Worm (Caenorhabditis elegans) whole organism, late embryonic: Measurements from ENCODE around the gene grl-10.

Source experiments
- C08G9.2 ChIP-seq: sonication (generic microtip); optimal IDR thresholded peaks from 2 replicates; lab custom pipeline; 2016; ENCODE audit warnings: mild to moderate bottlenecking, missing genetic modification characterization, moderate library complexity, missing compliant biosample characterization
- C38D4.7 ChIP-seq: fragments of 200-800 bp; sonication (Bioruptor generic); optimal IDR thresholded peaks from 2 replicates; lab custom pipeline; 2018; ENCODE audit warnings: mild to moderate bottlenecking, missing genetic modification characterization, moderate library complexity, missing compliant biosample characterization
- F13H6.1 ChIP-seq: sonication (generic microtip); optimal IDR thresholded peaks from 2 replicates; lab custom pipeline; 2016; ENCODE audit warnings: missing genetic modification characterization, missing compliant biosample characterization
- K09A11.1 ChIP-seq: sonication (generic microtip); optimal IDR thresholded peaks from 2 replicates; lab custom pipeline; 2017; ENCODE audit warnings: antibody characterized with exemption, mild to moderate bottlenecking, missing genetic modification characterization, missing compliant biosample characterization; ENCODE audit not compliant: insufficient read depth
- ceh-14 ChIP-seq: sonication (generic microtip); optimal IDR thresholded peaks from 2 replicates; lab custom pipeline; 2016; ENCODE audit warnings: missing genotype, missing genetic modification characterization, missing compliant biosample characterization
- ceh-18 ChIP-seq: sonication (generic microtip); optimal IDR thresholded peaks from 2 replicates; lab custom pipeline; 2016; ENCODE audit warnings: missing genetic modification characterization, missing compliant biosample characterization
- ceh-19 ChIP-seq: fragments of 200-800 bp; sonication (Bioruptor generic); optimal IDR thresholded peaks from 2 replicates; lab custom pipeline; 2018; ENCODE audit warnings: mild to moderate bottlenecking, missing genetic modification characterization, missing compliant biosample characterization
- ceh-2 ChIP-seq: sonication (generic microtip); optimal IDR thresholded peaks from 2 replicates; lab custom pipeline; 2016; ENCODE audit warnings: missing genotype, missing genetic modification characterization, missing compliant biosample characterization
- ceh-30 ChIP-seq: fragments of 150-350 bp; optimal IDR thresholded peaks from 2 replicates; lab custom pipeline; 2014; ENCODE audit warnings: missing biosample characterization, missing genetic modification characterization
- ceh-31 ChIP-seq: sonication (generic microtip); optimal IDR thresholded peaks from 2 replicates; lab custom pipeline; 2016; ENCODE audit warnings: missing genetic modification characterization, missing compliant biosample characterization
- ceh-34 ChIP-seq: sonication (generic microtip); optimal IDR thresholded peaks from 2 replicates; lab custom pipeline; 2016; ENCODE audit warnings: mild to moderate bottlenecking, missing genetic modification characterization, missing compliant biosample characterization
- ceh-48 ChIP-seq: sonication (generic microtip); optimal IDR thresholded peaks from 2 replicates; lab custom pipeline; 2016; ENCODE audit warnings: missing genetic modification characterization, inconsistent platforms, missing compliant biosample characterization
- che-1 ChIP-seq: sonication (generic microtip); optimal IDR thresholded peaks from 2 replicates; lab custom pipeline; 2016; ENCODE audit warnings: mild to moderate bottlenecking, missing genetic modification characterization, missing compliant biosample characterization
- dmd-4 ChIP-seq: sonication (generic microtip); optimal IDR thresholded peaks from 2 replicates; lab custom pipeline; 2016; ENCODE audit warnings: borderline replicate concordance, missing genetic modification characterization, missing compliant biosample characterization
- elt-2 ChIP-seq: sonication (generic microtip); optimal IDR thresholded peaks from 2 replicates; lab custom pipeline; 2016; ENCODE audit warnings: missing genetic modification reagents, missing genetic modification characterization, missing compliant biosample characterization
- elt-4 ChIP-seq: sonication (generic microtip); optimal IDR thresholded peaks from 2 replicates; lab custom pipeline; 2016; ENCODE audit warnings: missing genetic modification characterization, missing compliant biosample characterization
- eyg-1 ChIP-seq: sonication (generic microtip); optimal IDR thresholded peaks from 2 replicates; lab custom pipeline; 2016; ENCODE audit warnings: missing genotype, missing genetic modification characterization, missing compliant biosample characterization
- fax-1 ChIP-seq: sonication (generic microtip); optimal IDR thresholded peaks from 2 replicates; lab custom pipeline; 2016; ENCODE audit warnings: missing genotype, missing genetic modification characterization, missing compliant biosample characterization
- fkh-6 ChIP-seq: sonication (generic microtip); optimal IDR thresholded peaks from 2 replicates; lab custom pipeline; 2016; ENCODE audit warnings: missing genetic modification characterization, missing compliant biosample characterization
- gmeb-2 ChIP-seq: sonication (generic microtip); optimal IDR thresholded peaks from 2 replicates; lab custom pipeline; 2016; ENCODE audit warnings: missing genetic modification characterization, inconsistent platforms, missing compliant biosample characterization
- hlh-13 ChIP-seq: fragments of 200-800 bp; sonication (Bioruptor generic); optimal IDR thresholded peaks from 2 replicates; lab custom pipeline; 2018; ENCODE audit warnings: mild to moderate bottlenecking, missing genetic modification characterization, missing compliant biosample characterization
- hlh-30 ChIP-seq: sonication (generic microtip); optimal IDR thresholded peaks from 2 replicates; lab custom pipeline; 2017; ENCODE audit warnings: antibody characterized with exemption, missing genetic modification characterization, missing compliant biosample characterization; ENCODE audit not compliant: insufficient read depth
- hlh-8 ChIP-seq: sonication (generic microtip); optimal IDR thresholded peaks from 2 replicates; lab custom pipeline; 2016; ENCODE audit warnings: missing genotype, missing genetic modification characterization, missing compliant biosample characterization
- lim-6 ChIP-seq: sonication (generic microtip); optimal IDR thresholded peaks from 2 replicates; lab custom pipeline; 2016; ENCODE audit warnings: missing genetic modification characterization, missing compliant biosample characterization
- lin-11 ChIP-seq: fragments of 200-800 bp; sonication (Bioruptor generic); optimal IDR thresholded peaks from 2 replicates; lab custom pipeline; 2018; ENCODE audit warnings: mild to moderate bottlenecking, missing genetic modification characterization, missing compliant biosample characterization
- mec-3 ChIP-seq: sonication (generic microtip); optimal IDR thresholded peaks from 2 replicates; lab custom pipeline; 2016; ENCODE audit warnings: borderline replicate concordance, missing genetic modification characterization, missing compliant biosample characterization
- nfya-1 ChIP-seq: sonication (generic microtip); optimal IDR thresholded peaks from 2 replicates; lab custom pipeline; 2017; ENCODE audit warnings: missing genetic modification characterization, mild to moderate bottlenecking, missing compliant biosample characterization, antibody characterized with exemption, moderate library complexity
- nhr-11 ChIP-seq: fragments of 150-350 bp; optimal IDR thresholded peaks from 2 replicates; lab custom pipeline; 2014; ENCODE audit warnings: missing biosample characterization, missing genetic modification characterization
- nhr-232 ChIP-seq: sonication (generic microtip); optimal IDR thresholded peaks from 2 replicates; lab custom pipeline; 2016; ENCODE audit warnings: missing genetic modification characterization, missing compliant biosample characterization
- odd-2 ChIP-seq: sonication (generic microtip); optimal IDR thresholded peaks from 2 replicates; lab custom pipeline; 2017; ENCODE audit warnings: antibody characterized with exemption, mild to moderate bottlenecking, missing genetic modification characterization, missing compliant biosample characterization
- pqm-1 ChIP-seq: sonication (generic microtip); optimal IDR thresholded peaks from 2 replicates; lab custom pipeline; 2016; ENCODE audit warnings: missing genetic modification characterization, missing compliant biosample characterization
- ref-2 ChIP-seq: sonication (generic microtip); optimal IDR thresholded peaks from 2 replicates; lab custom pipeline; 2016; ENCODE audit warnings: missing genetic modification characterization, missing compliant biosample characterization
- rnt-1 ChIP-seq: sonication (generic microtip); optimal IDR thresholded peaks from 2 replicates; lab custom pipeline; 2016; ENCODE audit warnings: missing genetic modification characterization, missing compliant biosample characterization
- sdc-2 ChIP-seq: sonication (generic microtip); optimal IDR thresholded peaks from 2 replicates; lab custom pipeline; 2016; ENCODE audit warnings: missing genotype, missing genetic modification characterization, missing compliant biosample characterization
- sox-2 ChIP-seq: fragments of 200-800 bp; sonication (Bioruptor generic); IDR thresholded peaks from 2 replicates; pipeline ENCODE4 v1.3.6; 2022; ENCODE audit warnings: missing genetic modification reagents, missing genetic modification characterization, missing compliant biosample characterization
- syd-9 ChIP-seq: sonication (generic microtip); optimal IDR thresholded peaks from 2 replicates; lab custom pipeline; 2016; ENCODE audit warnings: mild to moderate bottlenecking, missing genetic modification characterization, moderate library complexity, missing compliant biosample characterization
- tbx-2 ChIP-seq: sonication (generic microtip); optimal IDR thresholded peaks from 2 replicates; lab custom pipeline; 2016; ENCODE audit warnings: missing genetic modification characterization, missing compliant biosample characterization
- ttx-3 ChIP-seq: sonication (generic microtip); optimal IDR thresholded peaks from 2 replicates; lab custom pipeline; 2016; ENCODE audit warnings: missing genetic modification reagents, missing genetic modification characterization, missing compliant biosample characterization
- unc-42 ChIP-seq: sonication (generic microtip); optimal IDR thresholded peaks from 2 replicates; lab custom pipeline; 2016; ENCODE audit warnings: missing genotype, missing genetic modification characterization, missing compliant biosample characterization
- unc-55 ChIP-seq: sonication (generic microtip); optimal IDR thresholded peaks from 2 replicates; lab custom pipeline; 2017; ENCODE audit warnings: missing biosample characterization, missing genetic modification reagents, missing genetic modification characterization
- unc-86 ChIP-seq: sonication (generic microtip); optimal IDR thresholded peaks from 2 replicates; lab custom pipeline; 2016; ENCODE audit warnings: missing genetic modification characterization, missing compliant biosample characterization
- zip-5 ChIP-seq: sonication (generic microtip); optimal IDR thresholded peaks from 2 replicates; lab custom pipeline; 2016; ENCODE audit warnings: missing genetic modification characterization, missing compliant biosample characterization
- ztf-16 ChIP-seq: sonication (generic microtip); optimal IDR thresholded peaks from 2 replicates; lab custom pipeline; 2017; ENCODE audit warnings: missing genetic modification characterization, missing compliant biosample characterization

The grl-10 gene

ce11 chrV:7774143-7774595 is at the start of gene grl-10:
grl-10 (plus strand) TSS chrV:7774545.
- TF ChIP-seq zip-5, result no peak
- no peak for TF ChIP-seq hlh-8
- no peak for TF ChIP-seq nhr-11
- no peak for TF ChIP-seq che-1
- TF ChIP-seq odd-2, result no peak
- no peak for TF ChIP-seq gmeb-2
- peak; percentile 8 for TF ChIP-seq ref-2 (tag; lab: Kevin White, UChicago)
- TF ChIP-seq ceh-48 (tag; lab: Kevin White, UChicago), result no peak
- TF ChIP-seq fax-1 (tag; lab: Kevin White, UChicago), result no peak
- TF ChIP-seq mec-3 (tag; lab: Kevin White, UChicago), result peak; percentile 15
- no peak for TF ChIP-seq ceh-19 (GFP tag; lab: Kevin White, UChicago)
- no peak for TF ChIP-seq sdc-2 (tag; lab: Kevin White, UChicago)

DNA sequence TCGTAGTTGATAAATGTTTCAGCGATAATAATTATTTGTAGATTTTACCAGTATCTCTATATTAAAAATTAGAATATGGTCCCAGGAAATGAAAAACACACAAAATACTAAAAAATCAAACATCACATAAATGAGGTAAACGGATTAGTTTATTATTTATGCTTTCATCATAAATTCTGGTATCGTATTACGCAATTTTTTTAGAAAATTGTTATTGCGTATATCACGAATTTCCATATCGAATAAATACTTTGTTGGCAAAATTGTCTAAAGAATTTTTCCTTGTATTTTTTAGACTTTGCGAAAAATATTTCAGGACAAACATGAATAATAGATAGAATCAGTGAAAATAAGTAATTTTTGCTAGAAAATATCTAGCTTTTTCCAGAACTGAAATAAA is 48.1 kb upstream of the grl-10 start:
- TF ChIP-seq sox-2 (GFP tag; lab: Robert Waterston, UW) (no peak), gmeb-2 (no peak), ttx-3 (tag; lab: Kevin White, UChicago) (no peak), lim-6 (no peak), dmd-4 (tag; lab: Kevin White, UChicago) (no peak), zip-5 (no peak)
- TF ChIP-seq, all 69 proteins: peak for 0

DNA sequence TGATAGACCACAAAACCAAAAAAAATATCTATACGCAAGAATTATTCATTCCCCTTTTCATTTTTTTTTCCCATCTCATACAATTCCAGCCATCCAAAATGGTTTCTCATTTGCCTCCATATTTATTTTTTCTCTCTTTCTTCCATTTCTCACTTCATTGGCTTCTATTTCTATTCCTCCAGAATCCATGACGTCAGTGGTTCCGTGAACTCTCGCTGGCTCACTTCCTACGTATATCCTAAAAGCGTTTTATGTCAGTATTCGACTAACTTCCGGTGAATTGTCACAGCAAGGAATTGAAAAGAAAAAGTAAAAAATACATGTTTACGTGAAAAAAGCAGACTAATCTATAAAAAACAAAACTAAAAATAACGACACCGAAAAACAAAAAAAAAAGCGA is 47.4 kb upstream of the grl-10 start:
- TF ChIP-seq unc-42 (tag; lab: Kevin White, UChicago) (no peak), elt-2 (tag; lab: Kevin White, UChicago) (no peak), sdc-2 (tag; lab: Kevin White, UChicago) (no peak), pqm-1 (tag; lab: Kevin White, UChicago) (no peak), ttx-3 (tag; lab: Kevin White, UChicago) (no peak)

- TF ChIP-seq fkh-6 (tag; lab: Kevin White, UChicago), result no peak
- TF ChIP-seq ceh-14, result peak; percentile 92
- TF ChIP-seq C08G9.2, result no peak
- no peak for TF ChIP-seq che-1
- peak; percentile 31 for TF ChIP-seq hlh-8
- TF ChIP-seq nfya-1, result peak; percentile 82
- no peak for TF ChIP-seq C38D4.7
- no peak for TF ChIP-seq elt-4 (tag; lab: Kevin White, UChicago)
- peak; percentile 20 for TF ChIP-seq unc-55 (GFP tag; lab: Kevin White, UChicago)
- TF ChIP-seq ceh-30, result no peak
- peak; percentile 57 for TF ChIP-seq tbx-2 (tag; lab: Kevin White, UChicago)
- TF ChIP-seq K09A11.1 (tag; lab: Kevin White, UChicago), result no peak
- peak; percentile 84 for TF ChIP-seq ceh-34 (tag; lab: Kevin White, UChicago)
- peak; percentile 11 for TF ChIP-seq ref-2 (tag; lab: Kevin White, UChicago)
- TF ChIP-seq ceh-2 (tag; lab: Kevin White, UChicago), result peak; percentile 0
- TF ChIP-seq eyg-1, result no peak
- peak; percentile 77 for TF ChIP-seq ceh-31 (tag; lab: Kevin White, UChicago)
- no peak for TF ChIP-seq zip-5
- TF ChIP-seq unc-42 (tag; lab: Kevin White, UChicago), result peak; percentile 95
- TF ChIP-seq lin-11, result no peak
- no peak for TF ChIP-seq F13H6.1 (tag; lab: Kevin White, UChicago)
- peak; percentile 53 for TF ChIP-seq rnt-1 (tag; lab: Kevin White, UChicago)
- TF ChIP-seq syd-9, result peak; percentile 58
- TF ChIP-seq sdc-2 (tag; lab: Kevin White, UChicago), result no peak
- TF ChIP-seq nhr-11, result no peak
- no peak for TF ChIP-seq elt-2 (tag; lab: Kevin White, UChicago)
- TF ChIP-seq lim-6, result peak; percentile 87
- peak; percentile 97 for TF ChIP-seq ceh-18 (tag; lab: Kevin White, UChicago)
- no peak for TF ChIP-seq ztf-16
- peak; percentile 17 for TF ChIP-seq dmd-4 (tag; lab: Kevin White, UChicago)
- TF ChIP-seq hlh-13, result peak; percentile 29
- TF ChIP-seq mec-3 (tag; lab: Kevin White, UChicago), result no peak
- no peak for TF ChIP-seq nhr-232 (tag; lab: Kevin White, UChicago)
- peak; percentile 47 for TF ChIP-seq ceh-19 (GFP tag; lab: Kevin White, UChicago)
- no peak for TF ChIP-seq hlh-30 (tag; lab: Kevin White, UChicago)
- TF ChIP-seq unc-86 (tag; lab: Kevin White, UChicago), result no peak
Observed at ce11 chrV:7728003-7728678, 46.2 kb upstream of the grl-10 start.
